Fruit fly (Drosophila melanogaster): ENCODE measurements around the gene MED28.

DNA sequence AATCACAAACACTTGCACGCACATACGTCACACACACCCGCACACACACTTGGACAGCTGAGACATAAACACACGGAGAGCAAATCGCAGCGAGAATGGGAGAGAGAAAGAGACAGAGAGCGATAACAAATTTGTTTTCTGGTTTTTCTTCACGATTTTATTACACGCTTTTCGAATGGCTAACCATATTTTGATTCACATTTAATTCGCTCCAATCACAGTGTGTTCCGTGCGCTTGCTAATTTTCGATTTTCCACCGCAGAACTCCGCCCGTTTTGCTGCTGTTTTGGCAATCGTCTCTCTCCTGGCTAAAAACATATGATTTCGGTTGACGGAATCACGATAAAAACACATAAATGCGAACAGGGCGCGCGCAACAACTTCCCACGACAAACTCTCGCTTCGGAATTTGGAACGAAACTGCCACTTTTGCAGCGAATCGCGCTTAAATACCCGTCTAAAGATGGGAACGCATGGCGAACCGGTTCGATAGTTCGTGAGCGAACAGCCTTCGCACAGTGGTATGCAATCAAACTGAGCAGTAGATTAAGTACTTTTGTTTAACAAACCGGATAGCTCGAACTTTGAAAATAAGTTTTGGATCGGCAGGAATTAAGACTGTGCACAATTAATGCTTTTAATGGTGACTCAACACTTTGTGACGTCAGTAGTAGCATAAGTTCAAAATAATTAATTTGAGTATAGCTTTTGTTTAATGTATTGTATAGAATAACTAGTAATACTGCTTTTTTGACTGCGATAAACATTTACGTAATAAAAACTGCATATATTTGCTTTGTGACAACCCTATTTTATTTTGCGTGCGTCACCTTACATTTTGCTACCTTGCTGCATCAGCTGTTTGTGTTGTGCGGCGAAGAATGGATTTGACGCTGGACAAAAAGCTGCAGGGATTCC is 3.9 kb upstream of the MED28 start, which contains the start of the genes Fur1 and Vps33B:
- TF ChIP-seq fkh (GFP tag; optimal IDR thresholded peaks at IDR 0.05), result peak; percentile 86
- peak; percentile 98 for TF ChIP-seq cyc (GFP tag; optimal IDR thresholded peaks at IDR 0.05)
- TF ChIP-seq Blimp-1 (GFP tag; optimal IDR thresholded peaks at IDR 0.05), result peak; percentile 86
- peak; percentile 95 for TF ChIP-seq fd59A (GFP tag; optimal IDR thresholded peaks at IDR 0.05)
- peak; percentile 96 for TF ChIP-seq dac (GFP tag; optimal IDR thresholded peaks at IDR 0.05)
- TF ChIP-seq net (GFP tag; optimal IDR thresholded peaks at IDR 0.05), result peak; percentile 97
- peak; percentile 98 for TF ChIP-seq Ets21C (GFP tag; optimal IDR thresholded peaks at IDR 0.05)
- TF ChIP-seq topi (GFP tag; optimal IDR thresholded peaks at IDR 0.05), result peak; percentile 98
- peak; percentile 98 for TF ChIP-seq Sox14 (GFP tag; optimal IDR thresholded peaks at IDR 0.05)

All from whole organism, prepupa.